Fruit fly (Drosophila melanogaster): Measurements from ENCODE around the gene CG15564.

CG15564 gene

dm6 chr3R:31247281-31247995 lies 12.3 kb upstream of the CG15564 start (continued):
- TF ChIP-seq Doc2 (GFP tag; IDR thresholded peaks at IDR 0.05) (no peak), CG42726 (GFP tag; IDR thresholded peaks at IDR 0.05; ENCODE audit: partially characterized antibody) (no peak), CG9817 (tag; optimal IDR thresholded peaks at IDR 0.05) (peak; percentile 56), CG2199 (GFP tag; IDR thresholded peaks at IDR 0.05) (peak; percentile 72; the same call in 2 of the 3 replicates), CG18011 (GFP tag; optimal IDR thresholded peaks at IDR 0.05) (no peak), z (GFP tag; IDR thresholded peaks at IDR 0.05) (no peak), gcm2 (GFP tag; optimal IDR thresholded peaks at IDR 0.05) (no peak), Lim3 (GFP tag; IDR thresholded peaks at IDR 0.05) (no peak), CG6813 (GFP tag; optimal IDR thresholded peaks at IDR 0.05) (peak; percentile 28), CG7357 (GFP tag; IDR thresholded peaks at IDR 0.05) (peak; percentile 64), eve (GFP tag; optimal IDR thresholded peaks at IDR 0.05) (peak in 1 of 2 experiments; percentile 92), CG8359 (GFP tag; optimal IDR thresholded peaks at IDR 0.05; ENCODE audit: borderline replicate concordance) (peak; percentile 44), CG12942 (GFP tag; optimal IDR thresholded peaks at IDR 0.05) (peak; percentile 49), fd96Cb (tag; optimal IDR thresholded peaks at IDR 0.05) (peak; percentile 85), ATbp (GFP tag; optimal IDR thresholded peaks at IDR 0.05) (peak; percentile 65), oc (tag; optimal IDR thresholded peaks at IDR 0.05) (peak; percentile 44), unc-4 (GFP tag; IDR thresholded peaks at IDR 0.05; ENCODE audit: partially characterized antibody) (no peak), CG3407 (GFP tag; optimal IDR thresholded peaks at IDR 0.05) (peak; percentile 65), CG8944 (GFP tag; optimal IDR thresholded peaks at IDR 0.05) (peak; percentile 70), chn (GFP tag; optimal IDR thresholded peaks at IDR 0.05) (peak; percentile 38), CG2116 (GFP tag; optimal IDR thresholded peaks at IDR 0.05) (no peak), hb (GFP tag; IDR thresholded peaks at IDR 0.05; ENCODE audit: partially characterized antibody) (no peak), ase (GFP tag; IDR thresholded peaks at IDR 0.05) (peak; percentile 82), CG9215 (GFP tag; IDR thresholded peaks at IDR 0.05) (no peak), Dek (tag; optimal IDR thresholded peaks at IDR 0.05) (peak; percentile 57), Oli (tag; optimal IDR thresholded peaks at IDR 0.05) (peak; percentile 82), CG4282 (GFP tag; optimal IDR thresholded peaks at IDR 0.05) (peak; percentile 29), CG10979 (tag; optimal IDR thresholded peaks at IDR 0.05) (peak; percentile 86), Hmx (GFP tag; optimal IDR thresholded peaks at IDR 0.05) (no peak), nau (GFP tag; optimal IDR thresholded peaks at IDR 0.05) (peak; percentile 63), CG10959 (GFP tag; IDR thresholded peaks at IDR 0.05) (peak; percentile 30; the same call in 1 of the 2 replicates), shn (GFP tag; optimal IDR thresholded peaks at IDR 0.05) (no peak), H15 (GFP tag; IDR thresholded peaks at IDR 0.05) (peak; percentile 77), tio (GFP tag; optimal IDR thresholded peaks at IDR 0.05) (peak; percentile 17), CG12744 (GFP tag; optimal IDR thresholded peaks at IDR 0.05) (peak; percentile 21), her (GFP tag; optimal IDR thresholded peaks at IDR 0.05) (peak; percentile 45), CG32772 (GFP tag; IDR thresholded peaks at IDR 0.05) (peak; percentile 75), CG9876 (GFP tag; optimal IDR thresholded peaks at IDR 0.05) (peak; percentile 28), gsb-n (tag; optimal IDR thresholded peaks at IDR 0.05) (peak; percentile 49), hkb (optimal IDR thresholded peaks at IDR 0.05) (no peak), hkb (GFP tag; IDR thresholded peaks at IDR 0.05) (peak; percentile 88), CG3163 (GFP tag; optimal IDR thresholded peaks at IDR 0.05) (peak; percentile 8), crol (GFP tag; IDR thresholded peaks at IDR 0.05) (no peak), CkIIα-i1 (GFP tag; IDR thresholded peaks at IDR 0.05) (no peak), Ptx1 (GFP tag; IDR thresholded peaks at IDR 0.05) (peak; percentile 84), CG7963 (GFP tag; IDR thresholded peaks at IDR 0.05; ENCODE audit: partially characterized antibody) (no peak), CG4730 (GFP tag; IDR thresholded peaks at IDR 0.05) (peak; percentile 62), E2f1 (GFP tag; IDR thresholded peaks at IDR 0.05) (peak; percentile 80), CG14860 (GFP tag; IDR thresholded peaks at IDR 0.05; ENCODE audit: partially characterized antibody) (no peak), HLH54F (GFP tag; optimal IDR thresholded peaks at IDR 0.05) (no peak)

All from whole organism, embryonic.